Worm (Caenorhabditis elegans): ENCODE results near the gene let-99.
A peak's percentile ranks its signal among the peaks of the same experiment; 100 is the strongest.

The let-99 gene

ce11 chrIV:12590373-12590772 is 22.7 kb downstream of the let-99 start, which contains the start of gene cul-6:
Gene cul-6 (minus strand): TSS chrIV:12590451.
- TF ChIP-seq tlp-1 (tag; optimal IDR thresholded peaks at IDR 0.05): no peak
- TF ChIP-seq mab-9 (GFP tag; IDR thresholded peaks at IDR 0.05): no peak
- TF ChIP-seq ces-1 (GFP tag; optimal IDR thresholded peaks at IDR 0.05): no peak
- no peak for TF ChIP-seq sup-37 (GFP tag; optimal IDR thresholded peaks at IDR 0.05)
- no peak for TF ChIP-seq nhr-237 (tag; optimal IDR thresholded peaks at IDR 0.05)
- TF ChIP-seq nhr-12 (tag; optimal IDR thresholded peaks at IDR 0.05): no peak
- no peak for TF ChIP-seq xbp-1 (tag; optimal IDR thresholded peaks at IDR 0.05)
- no peak for TF ChIP-seq efl-1 (optimal IDR thresholded peaks at IDR 0.05)
- peak in 1 of 2 experiments; percentile 74 for TF ChIP-seq efl-1 (GFP tag; optimal IDR thresholded peaks at IDR 0.05 in 1 of 2)

DNA sequence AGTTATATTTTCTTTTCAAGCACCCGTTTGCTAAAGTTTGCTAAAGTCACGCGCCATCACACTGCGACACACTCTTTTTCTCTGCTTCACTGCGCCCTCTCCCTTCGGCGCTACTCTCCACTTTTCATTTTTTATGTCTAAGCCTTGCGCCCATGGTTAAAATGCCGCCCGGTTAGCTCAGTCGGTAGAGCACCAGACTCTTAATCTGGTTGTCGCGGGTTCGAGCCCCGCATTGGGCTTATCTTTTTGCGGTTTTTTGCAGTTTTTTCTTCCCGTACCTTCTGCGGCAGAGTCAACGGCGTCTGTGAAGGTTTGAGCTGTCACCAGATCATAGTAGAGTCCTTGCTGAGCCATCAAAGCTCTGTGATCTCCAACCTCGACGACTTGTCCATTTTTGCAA is 26.9 kb downstream of the let-99 start:
- TF ChIP-seq unc-62 (GFP tag; optimal IDR thresholded peaks at IDR 0.05): no peak
- TF ChIP-seq tbx-2 (tag; optimal IDR thresholded peaks at IDR 0.05): peak; percentile 83
- no peak for TF ChIP-seq hpl-2 (GFP tag; optimal IDR thresholded peaks at IDR 0.05)
- TF ChIP-seq nhr-77 (tag; optimal IDR thresholded peaks at IDR 0.05): peak; percentile 22
- TF ChIP-seq ztf-11 (tag; optimal IDR thresholded peaks at IDR 0.05): peak in 1 of 2 experiments; percentile 40
- TF ChIP-seq fkh-10 (GFP tag; optimal IDR thresholded peaks at IDR 0.05): peak; percentile 33
- peak; percentile 41 for TF ChIP-seq F16B12.6 (tag; optimal IDR thresholded peaks at IDR 0.05)
- TF ChIP-seq dpl-1 (GFP tag; optimal IDR thresholded peaks at IDR 0.05): peak; percentile 27 to 67 (median 53)
- TF ChIP-seq ceh-8 (GFP tag; optimal IDR thresholded peaks at IDR 0.05): peak; percentile 77
- TF ChIP-seq nhr-84 (tag; optimal IDR thresholded peaks at IDR 0.05): no peak
- TF ChIP-seq lsy-2 (tag; optimal IDR thresholded peaks at IDR 0.05): peak; percentile 74
- TF ChIP-seq lin-35 (GFP tag; optimal IDR thresholded peaks at IDR 0.05): peak; percentile 68 to 78
- TF ChIP-seq grh-1 (GFP tag; IDR thresholded peaks at IDR 0.05): no peak
- TF ChIP-seq pag-3 (tag; optimal IDR thresholded peaks at IDR 0.05; ENCODE audit: borderline replicate concordance, insufficient read depth): no peak
- TF ChIP-seq fkh-4 (tag; optimal IDR thresholded peaks at IDR 0.05; ENCODE audit: borderline replicate concordance): no peak
- TF ChIP-seq elt-3 (tag; optimal IDR thresholded peaks at IDR 0.05): peak in 2 of 6 experiments; percentile 1 to 21
- TF ChIP-seq nhr-11 (tag; optimal IDR thresholded peaks at IDR 0.05): no peak
- TF ChIP-seq blmp-1 (tag; optimal IDR thresholded peaks at IDR 0.05): no peak
- peak; percentile 86 for TF ChIP-seq nhr-20 (tag; optimal IDR thresholded peaks at IDR 0.05)
- TF ChIP-seq zip-4 (GFP tag; optimal IDR thresholded peaks at IDR 0.05): peak; percentile 13
- TF ChIP-seq lin-15B (tag; optimal IDR thresholded peaks at IDR 0.05): no peak
- no peak for TF ChIP-seq nhr-76 (tag; optimal IDR thresholded peaks at IDR 0.05)
- no peak for TF ChIP-seq nhr-28 (tag; optimal IDR thresholded peaks at IDR 0.05)
- TF ChIP-seq ceh-88 (GFP tag; IDR thresholded peaks at IDR 0.05): peak; percentile 68; the same call in 1 of the 2 replicates
- TF ChIP-seq nhr-237 (tag; optimal IDR thresholded peaks at IDR 0.05): no peak
- TF ChIP-seq dsc-1 (tag; optimal IDR thresholded peaks at IDR 0.05): peak; percentile 73
- peak; percentile 42 for TF ChIP-seq snpc-4 (tag; optimal IDR thresholded peaks at IDR 0.05)
- TF ChIP-seq xbp-1 (tag; optimal IDR thresholded peaks at IDR 0.05): peak; percentile 70
- TF ChIP-seq egl-27 (tag; optimal IDR thresholded peaks at IDR 0.05): no peak
- no peak for TF ChIP-seq lin-39 (tag; optimal IDR thresholded peaks at IDR 0.05)
- peak; percentile 52 for TF ChIP-seq mef-2 (tag; optimal IDR thresholded peaks at IDR 0.05)
- peak in 1 of 2 experiments; percentile 83 for TF ChIP-seq mdl-1 (tag; optimal IDR thresholded peaks at IDR 0.05)
- no peak for TF ChIP-seq zag-1 (tag; optimal IDR thresholded peaks at IDR 0.05)
- no peak for TF ChIP-seq ztf-4 (tag; optimal IDR thresholded peaks at IDR 0.05)
- TF ChIP-seq alr-1 (tag; optimal IDR thresholded peaks at IDR 0.05; ENCODE audit: borderline replicate concordance): no peak
- no peak for TF ChIP-seq aha-1 (tag; optimal IDR thresholded peaks at IDR 0.05)
- peak; percentile 50 for TF ChIP-seq mep-1 (tag; optimal IDR thresholded peaks at IDR 0.05)
- no peak for TF ChIP-seq ama-1 (optimal IDR thresholded peaks at IDR 0.05)
- no peak for TF ChIP-seq C34B4.2 (tag; optimal IDR thresholded peaks at IDR 0.05)
- TF ChIP-seq fkh-8 (tag; optimal IDR thresholded peaks at IDR 0.05): peak; percentile 80
- TF ChIP-seq nhr-71 (tag; optimal IDR thresholded peaks at IDR 0.05): peak; percentile 89
- TF ChIP-seq fos-1 (tag; optimal IDR thresholded peaks at IDR 0.05): peak; percentile 61
- TF ChIP-seq skn-1 (tag; optimal IDR thresholded peaks at IDR 0.05): peak; percentile 72
- TF ChIP-seq unc-30 (tag; optimal IDR thresholded peaks at IDR 0.05): no peak
- peak; percentile 40 for TF ChIP-seq aly-2 (tag; optimal IDR thresholded peaks at IDR 0.05)
